Worm (Caenorhabditis elegans) whole organism, L4 larva: Measurements from ENCODE around the gene T04C4.3.

Source experiments
- Y105C5A.15 ChIP-seq: fragments of 200-800 bp; sonication (Bioruptor generic); IDR thresholded peaks from 2 replicates; pipeline ENCODE4 v1.3.6; 2022; ENCODE audit warnings: missing genetic modification characterization, missing compliant biosample characterization
- arid-1 ChIP-seq: fragments of 200-800 bp; sonication (Bioruptor generic); conservative IDR thresholded peaks from 2 replicates; pipeline ENCODE4 v1.3.6; 2022; ENCODE audit warnings: missing genetic modification reagents, missing genetic modification characterization, missing compliant biosample characterization
- dmd-9 ChIP-seq: fragments of 200-800 bp; sonication (Bioruptor generic); IDR thresholded peaks from 2 replicates; pipeline ENCODE4 v1.3.6; 2022; ENCODE audit warnings: missing genetic modification reagents, missing genetic modification characterization, missing compliant biosample characterization
- jun-1 ChIP-seq: fragments of 150-350 bp; optimal IDR thresholded peaks from 2 replicates; lab custom pipeline; 2014; ENCODE audit warnings: missing biosample characterization, missing genetic modification reagents, missing genetic modification characterization
- rbr-2 ChIP-seq: sonication (generic microtip); optimal IDR thresholded peaks from 2 replicates; lab custom pipeline; 2016; ENCODE audit warnings: missing genotype, missing genetic modification characterization, missing compliant biosample characterization

- TF ChIP-seq Y105C5A.15 (GFP tag; lab: Robert Waterston, UW) (no peak), arid-1 (GFP tag; lab: Robert Waterston, UW) (no peak), dmd-9 (no peak), rbr-2 (tag; lab: Kevin White, UChicago) (no peak), jun-1 (tag; lab: Kevin White, UChicago) (no peak)
Measured at ce11 chrIV:2228678-2229077, 12.0 kb upstream of the T04C4.3 start.
